Fruit fly (Drosophila melanogaster) whole organism, wandering third instar larva: ENCODE results near the gene lectin-21Cb.
A peak's percentile ranks its signal among the peaks of the same experiment; 100 is the strongest.

ENCODE experiments used
- Abd-B ChIP-seq: fragments of >200 bp; optimal IDR thresholded peaks from 2 replicates; lab custom pipeline; 2017; ENCODE audit warnings: missing biosample characterization, missing genetic modification characterization
- CG32264 ChIP-seq: fragments of 200-800 bp; sonication (Bioruptor generic); optimal IDR thresholded peaks from 2 replicates; lab custom pipeline; 2016; ENCODE audit warnings: missing biosample characterization, missing genetic modification characterization
- CG9705 ChIP-seq: fragments of 200-800 bp; sonication (Bioruptor generic); optimal IDR thresholded peaks from 2 replicates; lab custom pipeline; 2018; ENCODE audit warnings: missing biosample characterization, mild to moderate bottlenecking, missing genetic modification characterization
- CrebA ChIP-seq: fragments of 200-800 bp; sonication (Bioruptor generic); optimal IDR thresholded peaks from 2 replicates; lab custom pipeline; 2016; ENCODE audit warnings: missing biosample characterization, mild to moderate bottlenecking, missing genetic modification characterization, borderline replicate concordance
- Dfd ChIP-seq: fragments of >200 bp; optimal IDR thresholded peaks from 2 replicates; lab custom pipeline; 2017; ENCODE audit warnings: missing biosample characterization, missing genetic modification characterization
- Dif ChIP-seq: fragments of 200-275, 200-300 bp; sonication (Bioruptor generic); optimal IDR thresholded peaks from 2 replicates; lab custom pipeline; 2018; ENCODE audit warnings: missing biosample characterization, missing genetic modification characterization; ENCODE audit not compliant: partially characterized antibody
- GATAd ChIP-seq: sonication (Bioruptor generic); optimal IDR thresholded peaks from 2 replicates; lab custom pipeline; 2016; ENCODE audit warnings: missing biosample characterization, missing genetic modification characterization
- HLH106 ChIP-seq: fragments of 200-800 bp; optimal IDR thresholded peaks from 3 replicates; lab custom pipeline; 2019; ENCODE audit warnings: missing biosample characterization, mild to moderate bottlenecking, missing genetic modification characterization, moderate library complexity
- Hnf4 ChIP-seq: fragments of 200-800 bp; sonication (Bioruptor generic); optimal IDR thresholded peaks from 2 replicates; lab custom pipeline; 2016; ENCODE audit warnings: missing biosample characterization, mild to moderate bottlenecking, missing genetic modification characterization
- Hr78 ChIP-seq: fragments of >200 bp; optimal IDR thresholded peaks from 2 replicates; lab custom pipeline; 2017; ENCODE audit warnings: missing biosample characterization, missing genetic modification characterization
- Hr83 ChIP-seq: fragments of 200-300 bp; sonication (Bioruptor generic); optimal IDR thresholded peaks from 2 replicates; lab custom pipeline; 2016; ENCODE audit warnings: missing biosample characterization, mild to moderate bottlenecking, missing genetic modification characterization, moderate library complexity; ENCODE audit not compliant: poor library complexity, severe bottlenecking
- Jra ChIP-seq: sonication (Bioruptor generic); optimal IDR thresholded peaks from 2 replicates; lab custom pipeline; 2016; ENCODE audit warnings: missing biosample characterization, missing genetic modification characterization
- Mio ChIP-seq: sonication (Bioruptor generic); optimal IDR thresholded peaks from 2 replicates; lab custom pipeline; 2016; ENCODE audit warnings: missing biosample characterization, missing genetic modification characterization
- Myc ChIP-seq: fragments of >200 bp; optimal IDR thresholded peaks from 2 replicates; lab custom pipeline; 2017
- N ChIP-seq: fragments of >200 bp; optimal IDR thresholded peaks from 2 replicates; lab custom pipeline; 2018; ENCODE audit warnings: missing biosample characterization, missing external identifiers, missing genetic modification characterization
- OdsH ChIP-seq: fragments of 200-800 bp; sonication (Bioruptor generic); optimal IDR thresholded peaks from 2 replicates; lab custom pipeline; 2016; ENCODE audit warnings: missing biosample characterization, mild to moderate bottlenecking, missing genetic modification characterization
- Rel ChIP-seq, 2 experiments: fragments of 200-800 bp; sonication (Bioruptor generic) in 1 of 2; optimal IDR thresholded peaks; 2 replicates in 1 of 2; 3 replicates in 1 of 2; lab custom pipeline; 2016 to 2019; ENCODE audit warnings: mild to moderate bottlenecking in 2 of 2, missing biosample characterization in 2 of 2, missing genetic modification characterization in 2 of 2, moderate library complexity in 1 of 2
- Sp1 ChIP-seq: fragments of 200-800 bp; sonication (Bioruptor generic); optimal IDR thresholded peaks from 3 replicates; lab custom pipeline; 2019; ENCODE audit warnings: missing biosample characterization, mild to moderate bottlenecking, missing genetic modification characterization, moderate library complexity
- Vsx2 ChIP-seq: fragments of 200-300, 225-300 bp; sonication (Bioruptor generic); optimal IDR thresholded peaks from 2 replicates; lab custom pipeline; 2018; ENCODE audit warnings: missing biosample characterization, missing genetic modification characterization; ENCODE audit not compliant: partially characterized antibody
- br ChIP-seq: fragments of 200-800 bp; sonication (Bioruptor generic); optimal IDR thresholded peaks from 2 replicates; lab custom pipeline; 2016; ENCODE audit warnings: missing biosample characterization, missing genetic modification characterization
- brk ChIP-seq: fragments of 200-800 bp; sonication (Bioruptor generic); optimal IDR thresholded peaks from 2 replicates; lab custom pipeline; 2016; ENCODE audit warnings: missing biosample characterization, mild to moderate bottlenecking, missing genetic modification characterization
- dl ChIP-seq, 2 experiments: fragments of 175-275, 200-275 bp in 1 of 2; fragments of 200-275 bp in 1 of 2; sonication (Bioruptor generic); optimal IDR thresholded peaks; lab custom pipeline; 2018; ENCODE audit warnings: mild to moderate bottlenecking in 2 of 2, missing biosample characterization in 2 of 2, missing genetic modification characterization in 2 of 2, moderate library complexity in 2 of 2; ENCODE audit not compliant: partially characterized antibody in 2 of 2, insufficient read depth in 1 of 2
- dmrt93B ChIP-seq: fragments of 200-800 bp; sonication (Bioruptor generic); optimal IDR thresholded peaks from 2 replicates; lab custom pipeline; 2018; ENCODE audit warnings: missing biosample characterization, mild to moderate bottlenecking, missing genetic modification characterization
- dsf ChIP-seq: sonication (Bioruptor generic); optimal IDR thresholded peaks from 2 replicates; lab custom pipeline; 2016; ENCODE audit warnings: missing biosample characterization, missing genetic modification characterization, borderline replicate concordance
- ey ChIP-seq: fragments of 200-800 bp; sonication (Bioruptor generic); optimal IDR thresholded peaks from 2 replicates; lab custom pipeline; 2016; ENCODE audit warnings: missing biosample characterization, missing genetic modification characterization
- foxo ChIP-seq, 2 experiments: fragments of 200-800 bp; sonication (Bioruptor generic); optimal IDR thresholded peaks; 2 replicates in 1 of 2; 3 replicates in 1 of 2; lab custom pipeline; 2016 to 2017; ENCODE audit warnings: missing biosample characterization in 2 of 2, missing genetic modification characterization in 2 of 2
- fru ChIP-seq: fragments of 200-800 bp; sonication (Bioruptor generic); optimal IDR thresholded peaks from 3 replicates; lab custom pipeline; 2016; ENCODE audit warnings: missing biosample characterization, mild to moderate bottlenecking, missing genetic modification characterization
- h ChIP-seq: fragments of 200-800 bp; sonication (Bioruptor generic); optimal IDR thresholded peaks from 3 replicates; lab custom pipeline; 2016; ENCODE audit warnings: missing biosample characterization, mild to moderate bottlenecking, missing genetic modification characterization
- jim ChIP-seq: fragments of 175-275, 200-325 bp; sonication (Bioruptor generic); optimal IDR thresholded peaks from 2 replicates; lab custom pipeline; 2016; ENCODE audit warnings: missing biosample characterization, mild to moderate bottlenecking, missing genetic modification characterization
- lola ChIP-seq: fragments of >200 bp; optimal IDR thresholded peaks from 2 replicates; lab custom pipeline; 2017; ENCODE audit warnings: missing biosample characterization, missing genetic modification characterization
- pan ChIP-seq: fragments of >200 bp; optimal IDR thresholded peaks from 2 replicates; lab custom pipeline; 2017
- psq ChIP-seq: fragments of 200-800 bp; sonication (Bioruptor generic); optimal IDR thresholded peaks from 3 replicates; lab custom pipeline; 2017; ENCODE audit warnings: missing biosample characterization, mild to moderate bottlenecking, missing genetic modification characterization, moderate library complexity
- rgr ChIP-seq: fragments of 200-800 bp; sonication (Bioruptor generic); optimal IDR thresholded peaks from 3 replicates; lab custom pipeline; 2016; ENCODE audit warnings: missing biosample characterization, mild to moderate bottlenecking, missing genetic modification characterization
- sage ChIP-seq: fragments of 200-800 bp; sonication (Bioruptor generic); optimal IDR thresholded peaks from 2 replicates; lab custom pipeline; 2016; ENCODE audit warnings: missing biosample characterization, mild to moderate bottlenecking, missing genetic modification characterization
- sv ChIP-seq: fragments of 200-800 bp; sonication (Bioruptor generic); optimal IDR thresholded peaks from 3 replicates; lab custom pipeline; 2016; ENCODE audit warnings: missing biosample characterization, missing genetic modification characterization
- tai ChIP-seq: sonication (Bioruptor generic); optimal IDR thresholded peaks from 2 replicates; lab custom pipeline; 2016; ENCODE audit warnings: missing biosample characterization, missing genetic modification characterization
- usp ChIP-seq: fragments of >200 bp; optimal IDR thresholded peaks from 2 replicates; lab custom pipeline; 2017; ENCODE audit warnings: missing biosample characterization, missing genetic modification characterization
- woc ChIP-seq: sonication (Bioruptor generic); optimal IDR thresholded peaks from 2 replicates; lab custom pipeline; 2016; ENCODE audit warnings: missing biosample characterization, mild to moderate bottlenecking, missing genetic modification characterization

Gene lectin-21Cb

dm6 chr2L:609497-609896, 11.5 kb downstream of the lectin-21Cb start:
- TF ChIP-seq foxo (GFP tag; optimal IDR thresholded peaks at IDR 0.05; lab: Kevin White, UChicago) (peak in 1 of 2 experiments; percentile 19), jim (no peak), h (GFP tag; lab: Kevin White, UChicago) (peak; percentile 12)
- TF ChIP-seq, all 38 proteins: peak for 2

- TF ChIP-seq Mio (GFP tag; lab: Kevin White, UChicago) (no peak), Abd-B (no peak), Dfd (GFP tag; lab: Kevin White, UChicago) (no peak), dsf (GFP tag; lab: Kevin White, UChicago) (no peak), rgr (GFP tag; lab: Kevin White, UChicago) (no peak)
- TF ChIP-seq, all 38 proteins: peak for 0
Observed at dm6 chr2L:608143-608542, 12.9 kb downstream of the lectin-21Cb start.

- TF ChIP-seq CG9705 (GFP tag; lab: Kevin White, UChicago) = no peak
- TF ChIP-seq usp (GFP tag; lab: Kevin White, UChicago) = no peak
- no peak for TF ChIP-seq HLH106 (tag; lab: Kevin White, UChicago)
- no peak for TF ChIP-seq jim
- no peak for TF ChIP-seq Hnf4 (GFP tag; lab: Kevin White, UChicago)
- TF ChIP-seq h (GFP tag; lab: Kevin White, UChicago) = peak; percentile 39
- no peak for TF ChIP-seq brk
- no peak for TF ChIP-seq dl (GFP tag; optimal IDR thresholded peaks at IDR 0.05; lab: Kevin White, UChicago; ENCODE audit: insufficient read depth in 1 of 2, partially characterized antibody in 2 of 2)
- TF ChIP-seq br (GFP tag; lab: Kevin White, UChicago) = peak; percentile 7
- TF ChIP-seq N (GFP tag; lab: Kevin White, UChicago) = no peak
- TF ChIP-seq Myc (lab: Kevin White, UChicago) = no peak
- no peak for TF ChIP-seq OdsH (GFP tag; lab: Kevin White, UChicago)
- TF ChIP-seq Rel (GFP tag; optimal IDR thresholded peaks at IDR 0.05; lab: Kevin White, UChicago) = no peak
- TF ChIP-seq Rel (tag; optimal IDR thresholded peaks at IDR 0.05; lab: Kevin White, UChicago) = no peak
- TF ChIP-seq pan (lab: Kevin White, UChicago) = no peak
- TF ChIP-seq tai (GFP tag; lab: Kevin White, UChicago) = no peak
- no peak for TF ChIP-seq GATAd (GFP tag; lab: Kevin White, UChicago)
- TF ChIP-seq Abd-B = no peak
- no peak for TF ChIP-seq Jra (GFP tag; lab: Kevin White, UChicago)
- TF ChIP-seq lola = no peak
- TF ChIP-seq woc (GFP tag; lab: Kevin White, UChicago) = peak; percentile 10
- TF ChIP-seq CG32264 = no peak
- no peak for TF ChIP-seq CrebA
- TF ChIP-seq sage (GFP tag; lab: Kevin White, UChicago) = no peak
- TF ChIP-seq foxo (GFP tag; optimal IDR thresholded peaks at IDR 0.05; lab: Kevin White, UChicago) = peak in 1 of 2 experiments; percentile 9
- TF ChIP-seq fru (GFP tag; lab: Kevin White, UChicago) = peak; percentile 35
- peak; percentile 19 for TF ChIP-seq ey (GFP tag; lab: Kevin White, UChicago)
- peak; percentile 6 for TF ChIP-seq rgr (GFP tag; lab: Kevin White, UChicago)
- no peak for TF ChIP-seq sv (GFP tag; lab: Kevin White, UChicago)
- no peak for TF ChIP-seq Dfd (GFP tag; lab: Kevin White, UChicago)
- TF ChIP-seq Hr78 (GFP tag; lab: Kevin White, UChicago) = no peak
- TF ChIP-seq Hr83 = no peak
- no peak for TF ChIP-seq dmrt93B
- TF ChIP-seq psq (GFP tag; lab: Kevin White, UChicago) = no peak
- TF ChIP-seq Dif = no peak
- TF ChIP-seq Mio (GFP tag; lab: Kevin White, UChicago) = no peak
- TF ChIP-seq dsf (GFP tag; lab: Kevin White, UChicago) = no peak
- TF ChIP-seq Vsx2 (GFP tag; lab: Kevin White, UChicago) = no peak
- no peak for TF ChIP-seq Sp1 (GFP tag; lab: Kevin White, UChicago)
Observed at dm6 chr2L:606952-607351, 14.0 kb downstream of the lectin-21Cb start.
